Worm (Caenorhabditis elegans) whole organism, mixed stage, embryonic: ENCODE measurements around the gene ril-2.

ENCODE experiments used
- M03D4.4 ChIP-seq: sonication (generic microtip); optimal IDR thresholded peaks from 2 replicates; lab custom pipeline; 2017; ENCODE audit warnings: mild to moderate bottlenecking, missing genetic modification characterization, missing compliant biosample characterization
- bed-3 ChIP-seq: fragments of 200-800 bp; sonication (Bioruptor generic); optimal IDR thresholded peaks from 3 replicates; lab custom pipeline; 2018; ENCODE audit warnings: mild to moderate bottlenecking, missing genetic modification characterization, moderate library complexity, missing compliant biosample characterization
- blmp-1 ChIP-seq: fragments of 150-350 bp; optimal IDR thresholded peaks from 2 replicates; lab custom pipeline; 2014; ENCODE audit warnings: missing biosample characterization, missing genetic modification characterization
- ceh-43 ChIP-seq: fragments of 200-800 bp; sonication (Bioruptor generic); optimal IDR thresholded peaks from 2 replicates; lab custom pipeline; 2018; ENCODE audit warnings: mild to moderate bottlenecking, missing genetic modification characterization, moderate library complexity, missing compliant biosample characterization
- ceh-83 ChIP-seq: fragments of 200-800 bp; sonication (Bioruptor generic); optimal IDR thresholded peaks from 2 replicates; lab custom pipeline; 2018; ENCODE audit warnings: mild to moderate bottlenecking, missing genetic modification characterization, missing compliant biosample characterization
- ces-1 ChIP-seq: fragments of 150-350 bp; optimal IDR thresholded peaks from 2 replicates; lab custom pipeline; 2014; ENCODE audit warnings: missing biosample characterization, missing genetic modification reagents, missing genetic modification characterization
- cnd-1 ChIP-seq: fragments of 200-800 bp; sonication (Bioruptor generic); optimal IDR thresholded peaks from 2 replicates; lab custom pipeline; 2018; ENCODE audit warnings: mild to moderate bottlenecking, missing genetic modification characterization, missing compliant biosample characterization
- drap-1 ChIP-seq: fragments of 200-800 bp; sonication (Bioruptor generic); optimal IDR thresholded peaks from 3 replicates; lab custom pipeline; 2018; ENCODE audit warnings: mild to moderate bottlenecking, missing genetic modification characterization, missing compliant biosample characterization
- elt-1 ChIP-seq: sonication (generic microtip); optimal IDR thresholded peaks from 2 replicates; lab custom pipeline; 2017; ENCODE audit warnings: missing genetic modification characterization, mild to moderate bottlenecking, missing compliant biosample characterization, antibody characterized with exemption, moderate library complexity, borderline replicate concordance; ENCODE audit not compliant: insufficient read depth
- elt-3 ChIP-seq: fragments of 150-350 bp; optimal IDR thresholded peaks from 2 replicates; lab custom pipeline; 2014; ENCODE audit warnings: missing biosample characterization, missing genetic modification characterization
- flh-1 ChIP-seq: fragments of 200-800 bp; sonication (Bioruptor generic); optimal IDR thresholded peaks from 2 replicates; lab custom pipeline; 2018; ENCODE audit warnings: mild to moderate bottlenecking, missing genetic modification characterization, moderate library complexity, missing compliant biosample characterization
- ham-2 ChIP-seq: fragments of 200-800 bp; sonication (Bioruptor generic); optimal IDR thresholded peaks from 2 replicates; lab custom pipeline; 2018; ENCODE audit warnings: mild to moderate bottlenecking, missing genetic modification characterization, missing compliant biosample characterization
- hlh-1 ChIP-seq: fragments of 150-350 bp; optimal IDR thresholded peaks from 2 replicates; lab custom pipeline; 2014; ENCODE audit warnings: missing biosample characterization, missing genetic modification reagents, missing genetic modification characterization
- lin-13 ChIP-seq: fragments of 150-350 bp; optimal IDR thresholded peaks from 2 replicates; lab custom pipeline; 2014; ENCODE audit warnings: missing biosample characterization, missing genetic modification characterization
- lin-32 ChIP-seq: fragments of 200-800 bp; sonication (Bioruptor generic); optimal IDR thresholded peaks from 2 replicates; lab custom pipeline; 2018; ENCODE audit warnings: mild to moderate bottlenecking, missing genetic modification characterization, missing compliant biosample characterization
- lsy-2 ChIP-seq: fragments of 150-350 bp; optimal IDR thresholded peaks from 2 replicates; lab custom pipeline; 2014; ENCODE audit warnings: missing biosample characterization, missing genetic modification characterization
- mab-5 ChIP-seq: fragments of 150-350 bp; optimal IDR thresholded peaks from 2 replicates; lab custom pipeline; 2014; ENCODE audit warnings: missing biosample characterization, missing genetic modification characterization
- mls-2 ChIP-seq: sonication (generic microtip); optimal IDR thresholded peaks from 2 replicates; lab custom pipeline; 2016; ENCODE audit warnings: mild to moderate bottlenecking, missing genetic modification characterization, moderate library complexity, missing compliant biosample characterization
- nhr-2 ChIP-seq: fragments of 150-350 bp; optimal IDR thresholded peaks from 2 replicates; lab custom pipeline; 2014; ENCODE audit warnings: missing biosample characterization, missing genetic modification characterization
- nhr-237 ChIP-seq: fragments of 150-350 bp; optimal IDR thresholded peaks from 2 replicates; lab custom pipeline; 2014; ENCODE audit warnings: missing biosample characterization, missing genetic modification characterization
- nhr-28 ChIP-seq: fragments of 150-350 bp; optimal IDR thresholded peaks from 2 replicates; lab custom pipeline; 2014; ENCODE audit warnings: missing biosample characterization, missing genetic modification characterization
- nhr-76 ChIP-seq: sonication (generic microtip); optimal IDR thresholded peaks from 2 replicates; lab custom pipeline; 2017; ENCODE audit warnings: missing biosample characterization, missing genetic modification characterization
- pha-4 ChIP-seq: fragments of 150-350 bp; optimal IDR thresholded peaks from 2 replicates; lab custom pipeline; 2018; ENCODE audit warnings: missing biosample characterization, missing genetic modification reagents, missing genetic modification characterization
- sem-2 ChIP-seq: fragments of 200-800 bp; sonication (Bioruptor generic); optimal IDR thresholded peaks from 2 replicates; lab custom pipeline; 2018; ENCODE audit warnings: mild to moderate bottlenecking, missing genetic modification characterization, missing compliant biosample characterization
- tbx-8 ChIP-seq: fragments of 200-800 bp; sonication (Bioruptor generic); optimal IDR thresholded peaks from 2 replicates; lab custom pipeline; 2018; ENCODE audit warnings: mild to moderate bottlenecking, missing genetic modification characterization, moderate library complexity, missing compliant biosample characterization
- unc-120 ChIP-seq: sonication (generic microtip); optimal IDR thresholded peaks from 2 replicates; lab custom pipeline; 2017; ENCODE audit warnings: missing genetic modification characterization, missing compliant biosample characterization; ENCODE audit not compliant: poor library complexity, severe bottlenecking
- unc-39 ChIP-seq: fragments of 150-350 bp; optimal IDR thresholded peaks from 2 replicates; lab custom pipeline; 2014; ENCODE audit warnings: missing biosample characterization, missing genetic modification characterization
- unc-62 ChIP-seq: fragments of 150-350 bp; optimal IDR thresholded peaks from 2 replicates; lab custom pipeline; 2014; ENCODE audit warnings: missing biosample characterization, missing genetic modification reagents, missing genetic modification characterization
- zip-8 ChIP-seq: fragments of 150-350 bp; optimal IDR thresholded peaks from 2 replicates; lab custom pipeline; 2014; ENCODE audit warnings: missing biosample characterization, missing genetic modification characterization
- ztf-11 ChIP-seq: fragments of 150-350 bp; optimal IDR thresholded peaks from 2 replicates; lab custom pipeline; 2014; ENCODE audit warnings: missing biosample characterization, missing genetic modification characterization

The ril-2 gene

ce11 chrV:12590601-12591000, 8.4 kb downstream of the ril-2 start, which contains the start of gene ttr-43:
Gene ttr-43 (minus strand): TSS chrV:12590701.
- TF ChIP-seq hlh-1 (tag; lab: Kevin White, UChicago) = no peak
- TF ChIP-seq lin-32 = no peak
- no peak for TF ChIP-seq mab-5 (tag; lab: Kevin White, UChicago)
- TF ChIP-seq drap-1 (GFP tag; lab: Kevin White, UChicago) = no peak
- TF ChIP-seq unc-39 = no peak
- TF ChIP-seq sem-2 = no peak
- no peak for TF ChIP-seq elt-3 (tag; lab: Kevin White, UChicago)
- TF ChIP-seq nhr-28 (tag; lab: Kevin White, UChicago) = no peak
- no peak for TF ChIP-seq pha-4
- no peak for TF ChIP-seq ztf-11 (tag; lab: Kevin White, UChicago)
- TF ChIP-seq blmp-1 (tag; lab: Kevin White, UChicago) = no peak
- TF ChIP-seq elt-1 (tag; lab: Kevin White, UChicago) = no peak

- no peak for TF ChIP-seq elt-3 (tag; lab: Kevin White, UChicago)
- TF ChIP-seq cnd-1 = no peak
- no peak for TF ChIP-seq ham-2 (GFP tag; lab: Kevin White, UChicago)
- TF ChIP-seq zip-8 (tag; lab: Kevin White, UChicago) = no peak
- TF ChIP-seq ztf-11 (tag; lab: Kevin White, UChicago) = no peak
- TF ChIP-seq M03D4.4 = no peak
- TF ChIP-seq sem-2 = no peak
- no peak for TF ChIP-seq tbx-8 (GFP tag; lab: Kevin White, UChicago)
- no peak for TF ChIP-seq bed-3 (GFP tag; lab: Kevin White, UChicago)
- no peak for TF ChIP-seq ceh-83
Observed at ce11 chrV:12588030-12588429, 10.9 kb downstream of the ril-2 start, which contains the start of gene C14C10.1. Gene C14C10.1 (plus strand): TSS chrV:12588330.

ce11 chrV:12586793-12587192, 12.2 kb downstream of the ril-2 start:
- TF ChIP-seq mls-2 (tag; lab: Kevin White, UChicago) = no peak

ce11 chrV:12584771-12585170, 14.2 kb downstream of the ril-2 start:
- no peak for TF ChIP-seq ztf-11 (tag; lab: Kevin White, UChicago)
- no peak for TF ChIP-seq ceh-83
- TF ChIP-seq unc-62 = no peak
- TF ChIP-seq unc-120 (tag; lab: Kevin White, UChicago) = no peak
- no peak for TF ChIP-seq nhr-28 (tag; lab: Kevin White, UChicago)
- TF ChIP-seq mab-5 (tag; lab: Kevin White, UChicago) = no peak
- TF ChIP-seq ham-2 (GFP tag; lab: Kevin White, UChicago) = no peak
- TF ChIP-seq zip-8 (tag; lab: Kevin White, UChicago) = no peak
- TF ChIP-seq tbx-8 (GFP tag; lab: Kevin White, UChicago) = no peak
- TF ChIP-seq lsy-2 (tag; lab: Kevin White, UChicago) = no peak
- TF ChIP-seq nhr-237 (tag; lab: Kevin White, UChicago) = no peak
- TF ChIP-seq lin-32 = no peak

- TF ChIP-seq blmp-1 (tag; lab: Kevin White, UChicago) (no peak), ztf-11 (tag; lab: Kevin White, UChicago) (no peak), drap-1 (GFP tag; lab: Kevin White, UChicago) (no peak), flh-1 (GFP tag; lab: Kevin White, UChicago) (no peak), nhr-76 (tag; lab: Kevin White, UChicago) (no peak), nhr-2 (no peak), ces-1 (GFP tag; lab: Kevin White, UChicago) (peak; percentile 94), zip-8 (tag; lab: Kevin White, UChicago) (no peak)
Observed at ce11 chrV:12583421-12583820, 15.5 kb downstream of the ril-2 start.

- TF ChIP-seq ham-2 (GFP tag; lab: Kevin White, UChicago) = no peak
- TF ChIP-seq flh-1 (GFP tag; lab: Kevin White, UChicago) = no peak
- TF ChIP-seq ceh-83 = no peak
- TF ChIP-seq unc-120 (tag; lab: Kevin White, UChicago) = no peak
- TF ChIP-seq ces-1 (GFP tag; lab: Kevin White, UChicago) = no peak
- TF ChIP-seq ztf-11 (tag; lab: Kevin White, UChicago) = no peak
- TF ChIP-seq nhr-76 (tag; lab: Kevin White, UChicago) = no peak
- TF ChIP-seq sem-2 = no peak
- TF ChIP-seq nhr-2 = no peak
- TF ChIP-seq ceh-43 (GFP tag; lab: Kevin White, UChicago) = no peak
- no peak for TF ChIP-seq drap-1 (GFP tag; lab: Kevin White, UChicago)
- no peak for TF ChIP-seq lin-32
- TF ChIP-seq zip-8 (tag; lab: Kevin White, UChicago) = no peak
- no peak for TF ChIP-seq lin-13 (tag; lab: Kevin White, UChicago)
- TF ChIP-seq, all 35 proteins: peak for 0
Observed at ce11 chrV:12579299-12579698, 19.7 kb downstream of the ril-2 start, which contains the start of gene E02A10.3. Gene E02A10.3 (plus strand): TSS chrV:12579599.
